Fruit fly (Drosophila melanogaster): ENCODE measurements around the gene CG31668.
A peak's percentile ranks its signal among the peaks of the same experiment; 100 is the strongest.

The CG31668 gene

dm6 chr2L:2177969-2178809, 27.8 kb downstream of the CG31668 start, which contains the start of gene aop (continued):
- no peak for TF ChIP-seq tup (GFP tag; optimal IDR thresholded peaks at IDR 0.05)
- peak; percentile 48 for TF ChIP-seq CG13287 (GFP tag; IDR thresholded peaks at IDR 0.05; ENCODE audit: partially characterized antibody)
- peak in 1 of 2 experiments; percentile 77 for TF ChIP-seq tll (GFP tag; optimal IDR thresholded peaks at IDR 0.05)
- TF ChIP-seq Fer2 (tag; optimal IDR thresholded peaks at IDR 0.05): no peak
- no peak for TF ChIP-seq CG3847 (GFP tag; IDR thresholded peaks at IDR 0.05)
- TF ChIP-seq B-H1 (GFP tag; IDR thresholded peaks at IDR 0.05): no peak
- peak; percentile 32; the same call in 1 of the 2 replicates for TF ChIP-seq amos (GFP tag; IDR thresholded peaks at IDR 0.05; ENCODE audit: partially characterized antibody)
- peak; percentile 68 for TF ChIP-seq zen (tag; optimal IDR thresholded peaks at IDR 0.05)
- peak; percentile 16; the same call in 1 of the 2 replicates for TF ChIP-seq ara (GFP tag; IDR thresholded peaks at IDR 0.05)
- peak; percentile 35; the same call in 1 of the 2 replicates for TF ChIP-seq onecut (GFP tag; IDR thresholded peaks at IDR 0.05)
- TF ChIP-seq ssp (GFP tag; IDR thresholded peaks at IDR 0.05): peak; percentile 1; the same call in 1 of the 2 replicates
- TF ChIP-seq Nf-YB (GFP tag; optimal IDR thresholded peaks at IDR 0.05): peak; percentile 37
- TF ChIP-seq CG11723 (GFP tag; optimal IDR thresholded peaks at IDR 0.05): no peak
- no peak for TF ChIP-seq Chrac-16 (GFP tag; optimal IDR thresholded peaks at IDR 0.05)
- no peak for TF ChIP-seq HLH3B (GFP tag; IDR thresholded peaks at IDR 0.05)
- no peak for TF ChIP-seq CG16779 (GFP tag; IDR thresholded peaks at IDR 0.05)
- TF ChIP-seq CG6791 (GFP tag; IDR thresholded peaks at IDR 0.05; ENCODE audit: partially characterized antibody): no peak
- peak; percentile 29 for TF ChIP-seq CG12659 (GFP tag; optimal IDR thresholded peaks at IDR 0.05)
- peak; percentile 18 for TF ChIP-seq caup (GFP tag; optimal IDR thresholded peaks at IDR 0.05; ENCODE audit: severe bottlenecking)
- no peak for TF ChIP-seq ase (GFP tag; IDR thresholded peaks at IDR 0.05)
- 0 out of 2 replicates have a peak, but pooled peaks have one; percentile 17 for TF ChIP-seq bbx (GFP tag; IDR thresholded peaks at IDR 0.05; ENCODE audit: partially characterized antibody)
- TF ChIP-seq scrt (GFP tag; optimal IDR thresholded peaks at IDR 0.05): peak; percentile 42
- TF ChIP-seq ac (GFP tag; optimal IDR thresholded peaks at IDR 0.05): peak; percentile 50
- peak; percentile 15 for TF ChIP-seq CG13624 (GFP tag; optimal IDR thresholded peaks at IDR 0.05)
- no peak; the same call in 1 of the 2 replicates for TF ChIP-seq CG14441 (GFP tag; IDR thresholded peaks at IDR 0.05)
- TF ChIP-seq hb (GFP tag; IDR thresholded peaks at IDR 0.05; ENCODE audit: partially characterized antibody): no peak
- TF ChIP-seq CG30403 (GFP tag; optimal IDR thresholded peaks at IDR 0.05): no peak
- peak; percentile 33; the same call in 1 of the 2 replicates for TF ChIP-seq CG31441 (GFP tag; IDR thresholded peaks at IDR 0.05)
- peak; percentile 24 for TF ChIP-seq trem (tag; optimal IDR thresholded peaks at IDR 0.05)
- no peak for TF ChIP-seq CG6272 (GFP tag; IDR thresholded peaks at IDR 0.05)
- TF ChIP-seq Max (GFP tag; optimal IDR thresholded peaks at IDR 0.05): no peak
- TF ChIP-seq CG8388 (GFP tag; optimal IDR thresholded peaks at IDR 0.05): no peak
- no peak for TF ChIP-seq hkb (optimal IDR thresholded peaks at IDR 0.05)
- TF ChIP-seq hkb (GFP tag; IDR thresholded peaks at IDR 0.05): no peak
- TF ChIP-seq CG12104 (GFP tag; optimal IDR thresholded peaks at IDR 0.05): no peak
- no peak for TF ChIP-seq schlank (tag; optimal IDR thresholded peaks at IDR 0.05)
- peak; percentile 61; the same call in 1 of the 2 replicates for TF ChIP-seq CG42726 (GFP tag; IDR thresholded peaks at IDR 0.05; ENCODE audit: partially characterized antibody)
- no peak for TF ChIP-seq C15 (GFP tag; IDR thresholded peaks at IDR 0.05)
- no peak for TF ChIP-seq HHEX (GFP tag; optimal IDR thresholded peaks at IDR 0.05)
- no peak for TF ChIP-seq Ets97D (GFP tag; optimal IDR thresholded peaks at IDR 0.05)
- no peak for TF ChIP-seq CG8359 (GFP tag; optimal IDR thresholded peaks at IDR 0.05; ENCODE audit: borderline replicate concordance)
- TF ChIP-seq Optix (GFP tag; IDR thresholded peaks at IDR 0.05): no peak
- TF ChIP-seq crp (GFP tag; optimal IDR thresholded peaks at IDR 0.05): no peak
- TF ChIP-seq CG9727 (GFP tag; optimal IDR thresholded peaks at IDR 0.05): peak; percentile 27
- no peak for TF ChIP-seq sim (GFP tag; IDR thresholded peaks at IDR 0.05)
- no peak for TF ChIP-seq lola (GFP tag; optimal IDR thresholded peaks at IDR 0.05)
- TF ChIP-seq bigmax (GFP tag; optimal IDR thresholded peaks at IDR 0.05): no peak
